Worm (Caenorhabditis elegans) whole organism, L1 larva: ENCODE results near the gene F01D5.1.

ENCODE experiments used
- aly-2 ChIP-seq: fragments of 150-350 bp; optimal IDR thresholded peaks from 2 replicates; lab custom pipeline; 2014; ENCODE audit warnings: missing biosample characterization, missing genetic modification characterization
- jun-1 ChIP-seq: fragments of 150-350 bp; optimal IDR thresholded peaks from 2 replicates; lab custom pipeline; 2014; ENCODE audit warnings: missing biosample characterization, missing genetic modification reagents, missing genetic modification characterization
- nhr-11 ChIP-seq: fragments of 150-350 bp; optimal IDR thresholded peaks from 2 replicates; lab custom pipeline; 2014; ENCODE audit warnings: missing biosample characterization, missing genetic modification characterization
- nhr-47 ChIP-seq: sonication (generic microtip); optimal IDR thresholded peaks from 2 replicates; lab custom pipeline; 2016; ENCODE audit warnings: mild to moderate bottlenecking, missing genetic modification characterization, moderate library complexity, missing compliant biosample characterization

DNA sequence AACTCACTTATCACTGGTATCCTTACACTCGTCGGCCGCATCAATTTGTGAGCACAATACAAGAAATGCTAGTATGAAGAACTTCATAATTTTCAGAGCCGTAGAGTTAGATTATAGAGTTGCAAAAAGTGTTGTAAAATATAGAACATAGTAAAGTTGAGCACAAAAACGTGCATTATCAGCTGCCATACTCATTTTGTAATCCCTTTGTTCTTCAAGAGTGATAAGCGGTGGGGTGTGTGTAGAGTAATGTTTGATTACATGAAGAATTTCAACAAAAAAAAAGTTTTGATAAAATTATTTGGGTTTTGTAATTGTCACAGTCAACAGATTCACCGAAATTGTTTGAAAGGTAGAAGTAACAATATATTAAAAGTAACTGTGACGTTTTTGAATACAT lies 14.5 kb downstream of the F01D5.1 start, which contains the start of the genes Y39G8B.13 and Y39G8B.10:
- TF ChIP-seq nhr-11 (tag; lab: Kevin White, UChicago) (no peak), nhr-47 (tag; lab: Kevin White, UChicago) (no peak), jun-1 (tag; lab: Kevin White, UChicago) (no peak), aly-2 (no peak)
